Worm (Caenorhabditis elegans): ENCODE results near the gene F23H12.3.

The F23H12.3 gene

DNA sequence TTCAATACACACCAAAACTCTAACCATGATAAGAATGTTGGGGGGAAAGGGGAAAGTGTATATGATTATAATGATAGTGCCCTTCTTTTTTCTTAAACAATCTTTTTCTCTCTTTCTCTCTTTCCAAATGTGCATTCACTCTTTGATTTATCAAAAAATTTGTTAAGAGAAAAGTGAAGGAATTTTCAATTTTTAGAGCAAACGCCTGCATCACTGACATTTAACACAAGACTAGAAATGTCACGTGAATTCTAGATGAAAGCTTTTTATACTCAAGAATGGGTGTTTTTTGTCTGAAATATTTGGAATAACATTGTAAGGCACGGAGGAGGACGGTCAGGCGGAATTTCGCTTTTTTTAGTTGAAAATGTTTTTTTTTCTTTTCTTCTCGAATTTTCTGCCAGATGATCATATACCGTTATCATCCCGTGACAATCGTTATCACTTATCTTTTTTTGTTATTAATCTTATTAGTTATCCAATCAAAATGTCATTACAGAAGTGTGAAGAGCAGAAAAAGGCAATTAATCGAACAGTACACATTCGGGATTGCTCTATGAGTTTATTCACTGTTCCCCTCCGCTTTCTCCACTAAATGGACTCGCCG lies 42.9 kb upstream of the F23H12.3 start, which contains the start of the genes frm-7 and F55C5.17 (continued):
- TF ChIP-seq K12H6.12 (tag; optimal IDR thresholded peaks at IDR 0.05) (no peak), tlf-1 (GFP tag; optimal IDR thresholded peaks at IDR 0.05) (peak; percentile 20), F33H1.4 (GFP tag; IDR thresholded peaks at IDR 0.05) (no peak), T07F8.4 (tag; optimal IDR thresholded peaks at IDR 0.05) (no peak), madf-3 (GFP tag; IDR thresholded peaks at IDR 0.05) (no peak), ztf-22 (GFP tag; optimal IDR thresholded peaks at IDR 0.05) (no peak), Y79H2A.3 (GFP tag; conservative IDR thresholded peaks at IDR 0.05) (no peak), B0261.1 (tag; optimal IDR thresholded peaks at IDR 0.05) (no peak), ztf-26 (tag; optimal IDR thresholded peaks at IDR 0.05) (peak; percentile 64), ztf-18 (tag; optimal IDR thresholded peaks at IDR 0.05) (no peak)

ce11 chrV:12303453-12304077 lies 41.4 kb upstream of the F23H12.3 start:
- peak; percentile 93 for TF ChIP-seq K11D2.4 (GFP tag; IDR thresholded peaks at IDR 0.05)
- TF ChIP-seq F22D6.2 (tag; optimal IDR thresholded peaks at IDR 0.05), result peak; percentile 90
- peak; percentile 85 for TF ChIP-seq unc-130 (GFP tag; optimal IDR thresholded peaks at IDR 0.05)
- TF ChIP-seq ama-1 (optimal IDR thresholded peaks at IDR 0.05), result peak; percentile 69
- TF ChIP-seq ama-1 (GFP tag; optimal IDR thresholded peaks at IDR 0.05), result peak; percentile 95 to 96
- TF ChIP-seq F23B12.7 (tag; optimal IDR thresholded peaks at IDR 0.05; ENCODE audit: insufficient read depth), result peak; percentile 95
- TF ChIP-seq ztf-22 (GFP tag; optimal IDR thresholded peaks at IDR 0.05), result peak; percentile 96
- peak; percentile 95 for TF ChIP-seq ztf-6 (GFP tag; IDR thresholded peaks at IDR 0.05)
- TF ChIP-seq ceh-100 (GFP tag; IDR thresholded peaks at IDR 0.05), result peak; percentile 86
- TF ChIP-seq lin-40 (tag; optimal IDR thresholded peaks at IDR 0.05), result peak; percentile 91
- peak; percentile 67 for TF ChIP-seq nhr-80 (tag; optimal IDR thresholded peaks at IDR 0.05)
- TF ChIP-seq snpc-1.1 (tag; optimal IDR thresholded peaks at IDR 0.05; ENCODE audit: insufficient read depth), result peak; percentile 86
- TF ChIP-seq dpff-1 (tag; optimal IDR thresholded peaks at IDR 0.05), result peak; percentile 99
- peak; percentile 91 for TF ChIP-seq K12H6.12 (tag; optimal IDR thresholded peaks at IDR 0.05)
- peak; percentile 96 for TF ChIP-seq T07F8.4 (tag; optimal IDR thresholded peaks at IDR 0.05)
- peak; percentile 99 for TF ChIP-seq him-1 (tag; optimal IDR thresholded peaks at IDR 0.05)
- TF ChIP-seq Y95B8A.8 (GFP tag; IDR thresholded peaks at IDR 0.05), result peak; percentile 93
- TF ChIP-seq ceh-79 (tag; optimal IDR thresholded peaks at IDR 0.05), result peak; percentile 100
- peak; percentile 99 for TF ChIP-seq Y56A3A.18 (GFP tag; IDR thresholded peaks at IDR 0.05)
- peak; percentile 99 for TF ChIP-seq athp-1 (tag; optimal IDR thresholded peaks at IDR 0.05)
- peak; percentile 74 for TF ChIP-seq F33H1.4 (GFP tag; IDR thresholded peaks at IDR 0.05)
- peak; percentile 90 for TF ChIP-seq Y53F4B.3 (GFP tag; IDR thresholded peaks at IDR 0.05)
- peak; percentile 82 for TF ChIP-seq egrh-3 (GFP tag; IDR thresholded peaks at IDR 0.05)
- TF ChIP-seq gei-17 (GFP tag; optimal IDR thresholded peaks at IDR 0.05), result peak; percentile 93
- TF ChIP-seq madf-6 (GFP tag; IDR thresholded peaks at IDR 0.05), result peak; percentile 92
- TF ChIP-seq hlh-12 (tag; optimal IDR thresholded peaks at IDR 0.05), result peak; percentile 92
- peak; percentile 96 for TF ChIP-seq Y53G8AR.9 (GFP tag; conservative IDR thresholded peaks at IDR 0.05)
- TF ChIP-seq aptf-3 (GFP tag; IDR thresholded peaks at IDR 0.05), result peak; percentile 99
- TF ChIP-seq chd-7 (tag; optimal IDR thresholded peaks at IDR 0.05), result peak; percentile 100
- peak; percentile 90 for TF ChIP-seq mcd-1 (GFP tag; IDR thresholded peaks at IDR 0.05)
- TF ChIP-seq fkh-3 (tag; optimal IDR thresholded peaks at IDR 0.05), result peak; percentile 100
- peak; percentile 44 for TF ChIP-seq dpl-1 (GFP tag; optimal IDR thresholded peaks at IDR 0.05)
- TF ChIP-seq B0336.3 (GFP tag; IDR thresholded peaks at IDR 0.05), result peak; percentile 99
- TF ChIP-seq sptf-2 (GFP tag; optimal IDR thresholded peaks at IDR 0.05), result peak; percentile 100
- TF ChIP-seq C06A6.2 (GFP tag; conservative IDR thresholded peaks at IDR 0.05), result peak; percentile 94
- TF ChIP-seq hsf-1 (GFP tag; IDR thresholded peaks at IDR 0.05), result peak; percentile 88
- peak; percentile 91 for TF ChIP-seq snpc-3.4 (tag; optimal IDR thresholded peaks at IDR 0.05)
- TF ChIP-seq ceh-40 (GFP tag; IDR thresholded peaks at IDR 0.05), result peak; percentile 97
- peak; percentile 100 for TF ChIP-seq nhr-120 (GFP tag; IDR thresholded peaks at IDR 0.05)
- peak; percentile 99 for TF ChIP-seq egl-18 (GFP tag; IDR thresholded peaks at IDR 0.05)
